Worm (Caenorhabditis elegans) whole organism, L4/young adult: ENCODE measurements around the gene T04F8.3.

ENCODE experiments used
- W03F9.2 ChIP-seq: fragments of 150-350 bp; optimal IDR thresholded peaks from 2 replicates; lab custom pipeline; 2014; ENCODE audit warnings: missing biosample characterization, missing genetic modification characterization
- dao-5 ChIP-seq: sonication (generic microtip); optimal IDR thresholded peaks from 2 replicates; lab custom pipeline; 2016; ENCODE audit warnings: missing genotype, missing genetic modification characterization, moderate library complexity, missing compliant biosample characterization
- him-1 ChIP-seq: sonication (generic microtip); optimal IDR thresholded peaks from 2 replicates; lab custom pipeline; 2016; ENCODE audit warnings: missing genotype, missing genetic modification reagents, missing genetic modification characterization, missing compliant biosample characterization

The T04F8.3 gene

DNA sequence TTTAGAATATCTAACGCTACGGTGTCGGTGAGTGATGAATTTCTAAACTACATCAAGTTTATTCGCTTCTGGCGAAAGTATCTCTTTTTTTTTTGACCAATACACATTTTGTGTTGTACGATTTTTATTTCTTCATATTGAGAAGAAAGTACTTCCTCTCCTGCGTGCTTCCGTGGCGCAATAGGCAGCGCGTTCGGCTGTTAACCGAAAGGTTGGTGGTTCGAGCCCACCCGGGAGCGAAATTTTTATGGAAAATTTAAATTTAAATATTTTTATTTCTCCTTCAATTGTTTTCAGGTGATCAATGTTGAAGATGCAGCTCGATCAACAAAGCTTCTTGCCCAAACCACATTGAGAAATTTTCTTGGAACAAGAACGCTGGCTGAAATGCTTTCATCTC lies 12.9 kb upstream of the T04F8.3 start:
- no peak for TF ChIP-seq W03F9.2 (tag; lab: Kevin White, UChicago)
- TF ChIP-seq him-1: no peak
- TF ChIP-seq dao-5: no peak

- TF ChIP-seq dao-5 (no peak), him-1 (no peak)
These were observed 11.3 kb upstream of the T04F8.3 start, which contains the start of gene T04F8.8 for ce11 chrX:11647165-11647564. Gene T04F8.8, plus strand, starts transcription at chrX:11647465.

DNA sequence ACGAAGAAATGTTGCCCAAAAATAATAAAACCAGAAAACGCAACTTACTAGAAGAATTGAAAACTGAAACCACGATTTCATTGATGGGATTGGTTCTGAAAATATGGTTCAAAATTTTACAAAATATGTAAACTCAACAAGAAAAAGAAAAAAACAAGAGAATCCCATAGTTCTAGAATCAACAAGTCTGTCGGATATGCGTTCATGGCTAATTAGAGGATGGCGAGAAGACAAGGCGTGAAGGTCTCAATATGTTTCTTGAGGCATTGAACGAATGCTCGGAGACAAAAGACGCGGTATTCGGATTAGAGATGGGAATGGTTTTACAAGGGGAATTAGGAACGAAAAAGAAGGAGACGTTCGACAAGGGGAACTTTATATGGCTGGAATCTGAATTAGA lies 7.7 kb upstream of the T04F8.3 start, which contains the start of gene cutl-11:
cutl-11 (minus strand) TSS at position 101 of the 400 bp plus-strand sequence.
- TF ChIP-seq W03F9.2 (tag; lab: Kevin White, UChicago) (no peak), him-1 (no peak), dao-5 (no peak)

DNA sequence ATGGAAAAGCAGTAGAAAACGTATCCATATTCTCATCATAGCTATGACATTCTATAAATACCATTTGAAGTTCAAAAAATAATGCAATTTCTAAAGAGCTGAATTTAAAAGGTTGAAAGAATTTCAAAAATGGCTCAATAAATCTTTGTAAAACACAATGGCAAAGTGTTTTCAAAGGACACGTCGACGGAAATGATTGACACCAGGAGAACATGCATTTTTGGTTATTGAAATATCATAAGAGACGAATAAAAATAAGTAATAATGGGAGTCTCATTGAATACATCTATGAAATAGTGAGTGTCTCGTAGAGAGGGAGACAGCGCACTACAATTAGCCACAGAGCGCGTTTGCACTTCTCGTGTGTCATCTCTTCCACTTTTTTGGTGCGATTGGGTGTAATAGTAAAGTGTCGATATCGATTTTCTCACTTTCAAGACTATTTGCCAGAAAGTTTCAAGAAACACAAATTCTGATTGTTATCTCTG lies 1.9 kb upstream of the T04F8.3 start, which contains the start of gene T04F8.2:
T04F8.2 (minus strand) TSS at position 51 of the 488 bp plus-strand sequence.
- TF ChIP-seq him-1 (no peak), dao-5 (no peak), W03F9.2 (tag; lab: Kevin White, UChicago) (peak; percentile 65)

DNA sequence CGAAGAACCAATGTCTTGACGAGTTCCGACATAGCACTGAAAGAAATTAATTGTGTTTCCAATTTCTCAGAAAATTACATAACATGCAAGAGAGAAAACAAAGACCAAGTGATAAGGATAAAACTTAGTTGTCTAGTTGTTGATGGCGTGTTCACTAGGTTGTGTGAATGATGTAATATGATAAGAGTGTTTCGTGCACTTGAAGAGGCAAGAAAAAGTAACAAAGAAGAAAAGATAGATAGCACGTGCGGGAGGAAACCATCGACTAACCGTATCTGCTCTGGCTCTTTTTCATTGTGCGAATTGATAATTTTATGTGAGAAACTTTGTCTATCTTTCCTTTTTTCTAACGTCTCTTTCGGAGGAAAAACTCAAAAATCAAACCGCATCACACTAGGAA lies 3.2 kb downstream of the T04F8.3 start, which contains the start of gene sfxn-1.5:
sfxn-1.5 (minus strand) TSS at position 36 of the 400 bp plus-strand sequence.
- TF ChIP-seq him-1: no peak
- TF ChIP-seq dao-5: no peak
- TF ChIP-seq W03F9.2 (tag; lab: Kevin White, UChicago): no peak

DNA sequence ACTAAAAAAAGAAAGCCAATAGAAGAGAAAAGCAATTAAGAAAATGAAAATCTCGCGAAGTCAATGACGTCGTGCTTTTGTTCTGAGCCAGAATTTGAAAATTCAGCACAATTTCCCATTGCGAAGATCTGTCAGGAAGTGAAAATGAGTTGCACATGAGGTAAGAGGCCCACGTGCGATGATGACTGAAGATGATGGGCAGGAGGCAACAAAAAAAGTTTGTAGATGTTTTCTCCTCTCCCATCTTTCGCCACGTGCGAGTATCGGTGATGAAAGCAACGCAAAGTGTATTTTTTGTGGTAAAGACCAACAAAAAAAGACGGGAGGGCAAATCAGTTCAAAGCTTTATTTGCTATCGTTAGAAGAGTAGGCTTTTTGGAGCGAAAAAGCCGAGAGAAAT lies 3.6 kb downstream of the T04F8.3 start:
- TF ChIP-seq dao-5: no peak
- TF ChIP-seq W03F9.2 (tag; lab: Kevin White, UChicago): no peak
- TF ChIP-seq him-1: no peak

ce11 chrX:11662557-11662956 lies 4.1 kb downstream of the T04F8.3 start:
- TF ChIP-seq him-1 (no peak), dao-5 (no peak), W03F9.2 (tag; lab: Kevin White, UChicago) (no peak)

DNA sequence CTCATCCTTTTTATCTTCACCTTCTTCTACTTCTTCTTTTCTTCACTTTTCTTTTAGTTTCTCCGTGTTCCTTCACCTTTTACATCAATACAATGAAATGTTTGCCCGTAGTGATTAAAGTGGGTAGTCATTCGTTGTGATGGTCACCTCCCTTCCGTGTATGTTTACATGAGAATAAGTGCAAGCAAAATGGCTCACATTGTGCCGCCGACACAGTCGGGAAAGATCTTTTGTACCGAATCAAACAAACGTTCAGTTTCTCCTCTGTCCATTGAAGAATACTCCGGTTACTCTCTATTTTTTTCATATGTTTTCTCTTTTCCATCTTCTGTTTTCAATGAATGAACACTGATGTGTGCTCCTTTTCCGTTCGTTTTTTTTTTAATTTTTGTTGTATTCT lies 5.8 kb downstream of the T04F8.3 start:
- no peak for TF ChIP-seq dao-5
- TF ChIP-seq W03F9.2 (tag; lab: Kevin White, UChicago): no peak
- no peak for TF ChIP-seq him-1

DNA sequence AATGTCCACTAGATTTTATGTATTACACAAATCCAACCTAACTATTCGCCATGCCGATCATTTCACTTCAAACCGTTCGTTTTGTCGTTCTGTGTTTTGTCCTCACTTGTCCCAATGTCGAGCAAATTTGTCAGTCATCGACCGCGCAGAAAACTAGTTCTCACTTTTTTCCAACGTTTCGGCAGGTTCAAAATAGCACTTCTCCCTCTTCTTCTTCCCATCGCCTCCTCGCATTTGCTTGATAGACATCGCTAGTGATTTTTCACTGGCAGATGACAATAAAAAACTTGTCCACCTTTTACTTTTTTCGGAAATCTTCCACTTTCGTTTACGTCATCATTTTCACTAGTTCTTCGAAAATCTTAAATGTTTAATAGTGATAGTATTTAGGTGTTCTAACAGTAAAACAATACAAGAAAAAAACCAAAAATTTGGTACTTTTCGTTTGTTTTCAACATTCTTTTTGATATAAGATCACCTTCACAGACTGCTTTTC lies 7.1 kb downstream of the T04F8.3 start:
- no peak for TF ChIP-seq W03F9.2 (tag; lab: Kevin White, UChicago)
- TF ChIP-seq dao-5: no peak
- no peak for TF ChIP-seq him-1

- TF ChIP-seq him-1: no peak
- no peak for TF ChIP-seq W03F9.2 (tag; lab: Kevin White, UChicago)
- TF ChIP-seq dao-5: no peak
These were observed 8.2 kb downstream of the T04F8.3 start, which contains the start of gene noca-2 for ce11 chrX:11666545-11667177. Gene noca-2, plus strand, starts transcription at chrX:11667127.

- TF ChIP-seq him-1: no peak
- no peak for TF ChIP-seq dao-5
- TF ChIP-seq W03F9.2 (tag; lab: Kevin White, UChicago): no peak
These were observed 14.8 kb downstream of the T04F8.3 start for ce11 chrX:11673063-11673759.

- TF ChIP-seq W03F9.2 (tag; lab: Kevin White, UChicago) (no peak), dao-5 (no peak), him-1 (no peak)
These were observed 17.1 kb downstream of the T04F8.3 start for ce11 chrX:11675573-11675972.

ce11 chrX:11679211-11679977 lies 21.0 kb downstream of the T04F8.3 start:
- TF ChIP-seq dao-5 (no peak), W03F9.2 (tag; lab: Kevin White, UChicago) (no peak), him-1 (no peak)

- TF ChIP-seq dao-5 (no peak), W03F9.2 (tag; lab: Kevin White, UChicago) (no peak), him-1 (no peak)
These were observed 22.4 kb downstream of the T04F8.3 start, which contains the start of gene T04F8.7 for ce11 chrX:11680851-11681250. Gene T04F8.7, minus strand, starts transcription at chrX:11680980.
